Worm (Caenorhabditis elegans) whole organism, young adult: ENCODE data around the gene mlp-1.
A peak's percentile ranks its signal among the peaks of the same experiment; 100 is the strongest.

ENCODE experiments used
- C17E4.6 ChIP-seq: fragments of 200-800 bp; sonication (Bioruptor generic); IDR thresholded peaks from 2 replicates; pipeline ENCODE4 v1.3.6; 2022; ENCODE audit warnings: missing genetic modification reagents, missing genetic modification characterization, missing compliant biosample characterization
- F10E7.11 ChIP-seq: sonication (generic microtip); optimal IDR thresholded peaks from 2 replicates; lab custom pipeline; 2017; ENCODE audit warnings: mild to moderate bottlenecking, missing genetic modification characterization, moderate library complexity, missing compliant biosample characterization
- F33H1.4 ChIP-seq: fragments of 200-800 bp; sonication (Bioruptor generic); IDR thresholded peaks from 2 replicates; pipeline ENCODE4 v1.3.6; 2022; ENCODE audit warnings: missing genetic modification reagents, missing genetic modification characterization, missing compliant biosample characterization
- F39B2.1 ChIP-seq: fragments of 200-800 bp; sonication (Bioruptor generic); IDR thresholded peaks from 2 replicates; pipeline ENCODE4 v1.3.6; 2022; ENCODE audit warnings: missing genetic modification reagents, missing genetic modification characterization, missing compliant biosample characterization
- K11D2.4 ChIP-seq: fragments of 200-800 bp; sonication (Bioruptor generic); IDR thresholded peaks from 2 replicates; pipeline ENCODE4 v1.3.6; 2022; ENCODE audit warnings: missing genetic modification reagents, missing genetic modification characterization, missing compliant biosample characterization
- K12H6.12 ChIP-seq: fragments of 200-800 bp; sonication (Bioruptor generic); optimal IDR thresholded peaks from 2 replicates; lab custom pipeline; 2018; ENCODE audit warnings: mild to moderate bottlenecking, missing genetic modification characterization, missing compliant biosample characterization
- Y56A3A.18 ChIP-seq: fragments of 200-800 bp; sonication (Bioruptor generic); IDR thresholded peaks from 2 replicates; pipeline ENCODE4 v1.3.6; 2022; ENCODE audit warnings: missing genetic modification reagents, missing genetic modification characterization, missing compliant biosample characterization
- akir-1 ChIP-seq: fragments of 200-800 bp; sonication (Bioruptor generic); optimal IDR thresholded peaks from 2 replicates; lab custom pipeline; 2018; ENCODE audit warnings: mild to moderate bottlenecking, missing genetic modification characterization, moderate library complexity, missing compliant biosample characterization
- ama-1 ChIP-seq, 3 experiments: fragments of 150-350 bp in 1 of 3; sonication (generic microtip) in 2 of 3; optimal IDR thresholded peaks; 2 replicates each; lab custom pipeline; 2014 to 2018; ENCODE audit warnings: missing biosample characterization in 2 of 3, missing genetic modification characterization in 2 of 3, missing genetic modification reagents in 2 of 3
- aptf-3 ChIP-seq: fragments of 200-800 bp; sonication (Bioruptor generic); IDR thresholded peaks from 2 replicates; pipeline ENCODE4 v1.3.6; 2022; ENCODE audit warnings: missing genetic modification characterization, missing compliant biosample characterization
- athp-1 ChIP-seq: sonication (generic microtip); optimal IDR thresholded peaks from 2 replicates; lab custom pipeline; 2017; ENCODE audit warnings: mild to moderate bottlenecking, missing genetic modification characterization, missing compliant biosample characterization
- attf-6 ChIP-seq: fragments of 200-800 bp; sonication (Bioruptor generic); IDR thresholded peaks from 2 replicates; pipeline ENCODE4 v1.3.6; 2022; ENCODE audit warnings: missing genetic modification reagents, missing genetic modification characterization, missing compliant biosample characterization
- bed-2 ChIP-seq: fragments of 200-800 bp; sonication (Bioruptor generic); IDR thresholded peaks from 2 replicates; pipeline ENCODE4 v1.3.6; 2022; ENCODE audit warnings: missing genetic modification reagents, missing genetic modification characterization, missing compliant biosample characterization
- ccch-3 ChIP-seq: fragments of 200-800 bp; sonication (Bioruptor generic); optimal IDR thresholded peaks from 2 replicates; lab custom pipeline; 2018; ENCODE audit warnings: mild to moderate bottlenecking, missing genetic modification characterization, missing compliant biosample characterization
- cebp-1 ChIP-seq, 2 experiments: fragments of 200-800 bp in 1 of 2; sonication (Bioruptor generic) in 1 of 2; sonication (generic microtip) in 1 of 2; IDR thresholded peaks in 1 of 2; optimal IDR thresholded peaks in 1 of 2; 2 replicates each; pipeline versions ENCODE4 v1.3.6 to Lab custom; 2017 to 2022; ENCODE audit warnings: missing compliant biosample characterization in 2 of 2, missing genetic modification characterization in 2 of 2, mild to moderate bottlenecking in 1 of 2, missing genetic modification reagents in 1 of 2, moderate library complexity in 1 of 2
- ceh-27 ChIP-seq: fragments of 200-800 bp; sonication (Bioruptor generic); optimal IDR thresholded peaks from 2 replicates; lab custom pipeline; 2018; ENCODE audit warnings: mild to moderate bottlenecking, missing genetic modification characterization, moderate library complexity, missing compliant biosample characterization
- ceh-40 ChIP-seq: fragments of 200-800 bp; sonication (Bioruptor generic); IDR thresholded peaks from 2 replicates; pipeline ENCODE4 v1.3.6; 2022; ENCODE audit warnings: missing genetic modification characterization, missing compliant biosample characterization
- ceh-58 ChIP-seq: fragments of 200-800 bp; sonication (Bioruptor generic); IDR thresholded peaks from 2 replicates; pipeline ENCODE4 v1.3.6; 2022; ENCODE audit warnings: missing genetic modification characterization, missing compliant biosample characterization
- chd-7 ChIP-seq: sonication (generic microtip); optimal IDR thresholded peaks from 2 replicates; lab custom pipeline; 2016; ENCODE audit warnings: mild to moderate bottlenecking, missing genetic modification characterization, moderate library complexity, missing compliant biosample characterization
- egrh-3 ChIP-seq: fragments of 200-800 bp; sonication (Bioruptor generic); IDR thresholded peaks from 2 replicates; pipeline ENCODE4 v1.3.6; 2022; ENCODE audit warnings: missing genetic modification reagents, missing genetic modification characterization, missing compliant biosample characterization
- gei-17 ChIP-seq: fragments of 200-800 bp; sonication (Bioruptor generic); optimal IDR thresholded peaks from 2 replicates; lab custom pipeline; 2018; ENCODE audit warnings: mild to moderate bottlenecking, missing genetic modification characterization, missing compliant biosample characterization
- hmg-1.2 ChIP-seq: fragments of 200-800 bp; sonication (Bioruptor generic); IDR thresholded peaks from 2 replicates; pipeline ENCODE4 v1.3.6; 2022; ENCODE audit warnings: missing genetic modification reagents, missing genetic modification characterization, missing compliant biosample characterization
- hsf-1 ChIP-seq: fragments of 200-800 bp; sonication (Bioruptor generic); IDR thresholded peaks from 2 replicates; pipeline ENCODE4 v1.3.6; 2022; ENCODE audit warnings: missing genetic modification reagents, missing genetic modification characterization, missing compliant biosample characterization
- lag-1 ChIP-seq: fragments of 200-800 bp; sonication (Bioruptor generic); IDR thresholded peaks from 2 replicates; pipeline ENCODE4 v1.3.6; 2022; ENCODE audit warnings: missing genetic modification reagents, missing genetic modification characterization, missing compliant biosample characterization
- lin-35 ChIP-seq, 3 experiments: fragments of 150-350 bp in 2 of 3; sonication (generic microtip) in 1 of 3; optimal IDR thresholded peaks; 2 replicates each; lab custom pipeline; 2014 to 2018; ENCODE audit warnings: missing biosample characterization in 3 of 3, missing genetic modification characterization in 3 of 3, missing genetic modification reagents in 3 of 3
- lin-40 ChIP-seq: sonication (generic microtip); optimal IDR thresholded peaks from 2 replicates; lab custom pipeline; 2016; ENCODE audit warnings: missing genetic modification characterization, mild to moderate bottlenecking, missing compliant biosample characterization, missing genotype, missing genetic modification reagents
- madf-3 ChIP-seq: fragments of 200-800 bp; sonication (Bioruptor generic); IDR thresholded peaks from 2 replicates; pipeline ENCODE4 v1.3.6; 2022; ENCODE audit warnings: missing genetic modification reagents, missing genetic modification characterization, missing compliant biosample characterization
- madf-6 ChIP-seq: fragments of 200-800 bp; sonication (Bioruptor generic); IDR thresholded peaks from 2 replicates; pipeline ENCODE4 v1.3.6; 2022; ENCODE audit warnings: missing genetic modification reagents, missing genetic modification characterization, missing compliant biosample characterization
- mcd-1 ChIP-seq: fragments of 200-800 bp; sonication (Bioruptor generic); IDR thresholded peaks from 2 replicates; pipeline ENCODE4 v1.3.6; 2022; ENCODE audit warnings: missing genetic modification reagents, missing genetic modification characterization, missing compliant biosample characterization
- nhr-120 ChIP-seq: fragments of 200-800 bp; sonication (Bioruptor generic); IDR thresholded peaks from 2 replicates; pipeline ENCODE4 v1.3.6; 2022; ENCODE audit warnings: missing genetic modification characterization, missing compliant biosample characterization
- nhr-80 ChIP-seq: sonication (generic microtip); optimal IDR thresholded peaks from 2 replicates; lab custom pipeline; 2016; ENCODE audit warnings: missing genetic modification characterization, missing compliant biosample characterization
- sdz-38 ChIP-seq: sonication (generic microtip); optimal IDR thresholded peaks from 2 replicates; lab custom pipeline; 2016; ENCODE audit warnings: missing genotype, missing genetic modification characterization, missing compliant biosample characterization
- snpc-4 ChIP-seq, 5 experiments: fragments of 150-350 bp in 1 of 5; sonication (generic microtip) in 4 of 5; optimal IDR thresholded peaks; 2 replicates each; lab custom pipeline; 2014 to 2018; ENCODE audit warnings: missing genetic modification characterization in 5 of 5, missing biosample characterization in 3 of 5, antibody characterized with exemption in 2 of 5, mild to moderate bottlenecking in 2 of 5, missing compliant biosample characterization in 2 of 5, missing genotype in 2 of 5, moderate library complexity in 2 of 5, missing genetic modification reagents in 1 of 5
- somi-1 ChIP-seq: fragments of 200-800 bp; sonication (Bioruptor generic); optimal IDR thresholded peaks from 2 replicates; lab custom pipeline; 2018; ENCODE audit warnings: mild to moderate bottlenecking, missing genetic modification characterization, missing compliant biosample characterization
- zfh-2 ChIP-seq: fragments of 200-800 bp; sonication (Bioruptor generic); conservative IDR thresholded peaks from 2 replicates; pipeline ENCODE4 v1.3.6; 2022; ENCODE audit warnings: missing genetic modification reagents, missing genetic modification characterization, missing compliant biosample characterization
- zim-3 ChIP-seq: sonication (generic microtip); optimal IDR thresholded peaks from 2 replicates; lab custom pipeline; 2017; ENCODE audit warnings: mild to moderate bottlenecking, missing genetic modification characterization, moderate library complexity, missing compliant biosample characterization
- ztf-3 ChIP-seq: fragments of 200-800 bp; sonication (Bioruptor generic); optimal IDR thresholded peaks from 2 replicates; lab custom pipeline; 2018; ENCODE audit warnings: mild to moderate bottlenecking, missing genetic modification characterization, missing compliant biosample characterization

The mlp-1 gene

DNA sequence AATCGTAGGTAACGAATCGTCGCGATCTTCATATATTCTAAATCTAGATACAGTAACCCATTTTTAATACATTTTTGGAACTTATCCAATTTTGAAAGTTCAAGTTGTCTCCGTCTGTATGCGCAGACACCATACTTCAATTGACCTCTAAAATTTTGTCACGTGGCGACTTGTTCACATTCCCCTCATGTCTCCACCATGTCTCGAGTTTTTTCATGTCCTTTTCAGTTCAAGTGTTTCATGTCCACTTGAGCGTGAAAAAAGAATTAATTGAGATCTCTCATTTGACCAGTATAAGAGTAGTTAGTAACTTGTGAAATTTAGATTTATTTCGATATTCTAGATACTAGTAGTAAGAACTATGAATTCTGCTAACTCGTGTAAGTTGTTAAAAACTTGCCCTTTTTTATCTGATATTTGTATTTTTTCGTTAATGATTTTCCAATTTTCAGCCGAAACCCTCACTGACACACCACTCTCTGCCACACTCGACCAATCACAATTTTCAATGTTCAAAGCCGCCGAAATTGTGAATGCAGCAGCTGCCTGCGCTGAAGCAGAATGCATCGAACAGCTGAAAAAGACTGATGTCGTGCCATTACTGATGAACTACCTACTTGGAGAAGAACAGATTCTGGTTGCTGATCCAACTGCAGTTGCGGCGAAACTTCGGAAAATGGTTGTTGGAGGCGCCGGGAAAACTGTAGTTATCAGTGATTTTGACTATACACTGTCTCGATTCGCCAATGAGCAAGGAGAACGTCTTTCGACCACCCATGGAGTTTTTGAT lies 23.1 kb downstream of the mlp-1 start:
- TF ChIP-seq akir-1 (GFP tag; lab: Kevin White, UChicago) (no peak), gei-17 (GFP tag; lab: Kevin White, UChicago) (no peak), nhr-120 (GFP tag; lab: Robert Waterston, UW) (no peak), hmg-1.2 (GFP tag; lab: Robert Waterston, UW) (no peak), madf-6 (GFP tag; lab: Robert Waterston, UW) (no peak), sdz-38 (no peak), snpc-4 (GFP tag; optimal IDR thresholded peaks at IDR 0.05; lab: Kevin White, UChicago) (no peak), snpc-4 (tag; optimal IDR thresholded peaks at IDR 0.05; lab: Kevin White, UChicago) (no peak), athp-1 (tag; lab: Kevin White, UChicago) (no peak), zfh-2 (GFP tag; lab: Robert Waterston, UW) (0 out of 2 replicates have a peak, but pooled peaks have one; percentile 6), madf-3 (GFP tag; lab: Robert Waterston, UW) (no peak), K12H6.12 (tag; lab: Kevin White, UChicago) (no peak), K11D2.4 (no peak), ceh-27 (peak; percentile 86), lin-40 (tag; lab: Kevin White, UChicago) (peak; percentile 25), somi-1 (no peak), hsf-1 (GFP tag; lab: Robert Waterston, UW) (no peak), chd-7 (tag; lab: Kevin White, UChicago) (peak; percentile 7), aptf-3 (GFP tag; lab: Robert Waterston, UW) (no peak), F39B2.1 (GFP tag; lab: Robert Waterston, UW) (no peak), attf-6 (GFP tag; lab: Robert Waterston, UW) (no peak), ccch-3 (GFP tag; lab: Kevin White, UChicago) (no peak), F33H1.4 (GFP tag; lab: Robert Waterston, UW) (no peak), ceh-58 (GFP tag; lab: Robert Waterston, UW) (0 out of 2 replicates have a peak, but pooled peaks have one; percentile 58), bed-2 (GFP tag; lab: Robert Waterston, UW) (no peak), C17E4.6 (GFP tag; lab: Robert Waterston, UW) (no peak)

DNA sequence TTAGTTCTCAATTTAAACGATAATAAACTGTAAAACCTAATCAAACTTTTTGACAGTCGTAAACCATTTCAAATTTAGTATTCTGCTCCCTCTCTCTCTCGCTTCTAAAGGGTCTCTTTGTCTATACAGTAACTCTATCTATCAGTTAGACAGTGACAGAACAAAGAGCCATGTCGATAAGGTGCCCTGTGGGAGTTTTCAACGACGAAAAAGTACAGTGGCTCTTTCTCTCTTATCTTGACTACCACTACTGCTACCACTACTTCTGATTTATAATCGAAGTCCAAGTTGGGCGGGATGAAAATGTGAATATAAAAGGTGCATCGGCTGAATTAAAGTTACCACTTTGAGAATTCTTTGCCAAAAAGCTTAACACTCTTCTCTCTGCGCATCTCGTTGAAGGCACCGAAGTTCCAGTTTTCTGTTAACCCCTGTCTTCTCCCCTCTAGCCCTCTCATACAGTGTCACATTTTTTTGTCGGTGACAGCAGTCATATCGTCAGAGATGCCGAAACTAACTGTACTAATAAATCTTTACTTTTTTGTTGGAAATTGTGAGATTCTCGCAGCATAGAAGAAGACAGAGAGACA lies 24.0 kb downstream of the mlp-1 start:
- no peak for TF ChIP-seq gei-17 (GFP tag; lab: Kevin White, UChicago)
- TF ChIP-seq ceh-40 (GFP tag; lab: Robert Waterston, UW), result no peak
- TF ChIP-seq aptf-3 (GFP tag; lab: Robert Waterston, UW), result 0 out of 2 replicates have a peak, but pooled peaks have one; percentile 15
- TF ChIP-seq zim-3, result peak; percentile 15
- TF ChIP-seq lag-1 (GFP tag; lab: Robert Waterston, UW), result no peak
- peak; percentile 12 for TF ChIP-seq nhr-80
- TF ChIP-seq ama-1 (optimal IDR thresholded peaks at IDR 0.05; lab: Kevin White, UChicago), result peak; percentile 16
- TF ChIP-seq ama-1 (GFP tag; optimal IDR thresholded peaks at IDR 0.05; lab: Kevin White, UChicago), result no peak
- 0 out of 2 replicates have a peak, but pooled peaks have one; percentile 23 for TF ChIP-seq Y56A3A.18 (GFP tag; lab: Robert Waterston, UW)

DNA sequence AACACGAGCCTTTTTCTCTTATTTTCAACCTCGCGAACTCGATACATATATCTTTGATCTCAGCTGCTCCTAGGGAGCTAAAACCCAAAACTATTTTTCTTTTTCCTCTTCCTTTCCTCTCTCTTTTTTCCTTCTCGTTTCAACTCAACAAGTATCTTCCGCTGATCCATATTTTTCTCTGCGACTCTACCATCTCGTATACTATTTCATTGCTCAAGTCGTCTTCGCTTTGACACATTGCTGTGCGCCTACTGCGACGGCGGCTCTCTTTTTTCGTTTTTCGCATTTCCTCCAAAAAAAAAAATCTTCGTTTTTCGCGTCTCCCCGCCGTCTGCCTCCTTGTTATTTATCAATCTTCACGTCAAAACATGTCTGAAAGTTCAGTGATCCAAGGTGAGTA lies 25.0 kb downstream of the mlp-1 start:
- TF ChIP-seq mcd-1 (GFP tag; lab: Robert Waterston, UW), result 0 out of 2 replicates have a peak, but pooled peaks have one; percentile 9
- TF ChIP-seq ztf-3, result peak; percentile 17
- TF ChIP-seq hmg-1.2 (GFP tag; lab: Robert Waterston, UW), result peak; percentile 77
- no peak for TF ChIP-seq F10E7.11 (tag; lab: Kevin White, UChicago)
- TF ChIP-seq K12H6.12 (tag; lab: Kevin White, UChicago), result peak; percentile 48
- peak; percentile 44; the same call in 1 of the 2 replicates for TF ChIP-seq K11D2.4
- no peak for TF ChIP-seq athp-1 (tag; lab: Kevin White, UChicago)
- TF ChIP-seq cebp-1 (GFP tag; IDR thresholded peaks at IDR 0.05; lab: Robert Waterston, UW), result no peak
- TF ChIP-seq cebp-1 (tag; optimal IDR thresholded peaks at IDR 0.05; lab: Kevin White, UChicago), result peak; percentile 14
- peak; percentile 60 for TF ChIP-seq ama-1 (optimal IDR thresholded peaks at IDR 0.05; lab: Kevin White, UChicago)
- TF ChIP-seq ama-1 (GFP tag; optimal IDR thresholded peaks at IDR 0.05; lab: Kevin White, UChicago), result no peak
- TF ChIP-seq lin-35 (GFP tag; optimal IDR thresholded peaks at IDR 0.05; lab: Kevin White, UChicago), result peak in 1 of 3 experiments; percentile 8
- peak; percentile 65 for TF ChIP-seq zfh-2 (GFP tag; lab: Robert Waterston, UW)
- no peak for TF ChIP-seq egrh-3 (GFP tag; lab: Robert Waterston, UW)
- peak; percentile 27 for TF ChIP-seq somi-1
